Worm (Caenorhabditis elegans): Measurements from ENCODE around the gene H06H21.11.
A peak's percentile ranks its signal among the peaks of the same experiment; 100 is the strongest.

ce11 chrIV:4781123-4781522 lies 26.0 kb downstream of the H06H21.11 start:
- TF ChIP-seq ztf-11 (tag; optimal IDR thresholded peaks at IDR 0.05) = no peak
- no peak for TF ChIP-seq skn-1 (tag; optimal IDR thresholded peaks at IDR 0.05)
- no peak for TF ChIP-seq nhr-11 (tag; optimal IDR thresholded peaks at IDR 0.05)
- no peak for TF ChIP-seq nhr-77 (tag; optimal IDR thresholded peaks at IDR 0.05)
- no peak for TF ChIP-seq gmeb-1 (tag; optimal IDR thresholded peaks at IDR 0.05)
- TF ChIP-seq lin-13 (GFP tag; optimal IDR thresholded peaks at IDR 0.05) = no peak
- TF ChIP-seq egl-27 (tag; optimal IDR thresholded peaks at IDR 0.05) = no peak
- TF ChIP-seq R02D3.7 (tag; optimal IDR thresholded peaks at IDR 0.05) = no peak
- TF ChIP-seq unc-55 (GFP tag; optimal IDR thresholded peaks at IDR 0.05) = peak; percentile 1
- TF ChIP-seq ZK546.5 (tag; optimal IDR thresholded peaks at IDR 0.05) = no peak

Measured in whole organism, L2 larva.